Worm (Caenorhabditis elegans): Measurements from ENCODE around the gene F07E5.8.

- TF ChIP-seq dpff-1 (tag; optimal IDR thresholded peaks at IDR 0.05): no peak
- no peak for TF ChIP-seq him-1 (tag; optimal IDR thresholded peaks at IDR 0.05)
- TF ChIP-seq nhr-90 (tag; optimal IDR thresholded peaks at IDR 0.05): no peak
- no peak for TF ChIP-seq ztf-25 (GFP tag; IDR thresholded peaks at IDR 0.05)
These were observed 42.1 kb downstream of the F07E5.8 start, which contains the start of gene F59H6.14 for ce11 chrII:2033286-2033685.

All from whole organism, young adult.